Fruit fly (Drosophila melanogaster): ENCODE results near the gene CG13070.

- TF ChIP-seq CG8478 (optimal IDR thresholded peaks at IDR 0.05), result no peak
- no peak for TF ChIP-seq CTCF (optimal IDR thresholded peaks at IDR 0.05)
These were observed 25.2 kb downstream of the CG13070 start, which contains the start of gene CG13046 for dm6 chr3L:16288322-16288721.

Measured in S2 (cell line).